Worm (Caenorhabditis elegans): ENCODE measurements around the gene hpo-34.

- TF ChIP-seq unc-62 (GFP tag; optimal IDR thresholded peaks at IDR 0.05) (no peak), pha-4 (tag; optimal IDR thresholded peaks at IDR 0.05) (no peak), lin-13 (tag; optimal IDR thresholded peaks at IDR 0.05) (no peak), nhr-28 (tag; optimal IDR thresholded peaks at IDR 0.05) (no peak), nhr-76 (tag; optimal IDR thresholded peaks at IDR 0.05) (no peak), flh-1 (GFP tag; optimal IDR thresholded peaks at IDR 0.05) (no peak), sptf-1 (tag; optimal IDR thresholded peaks at IDR 0.05) (no peak), ztf-11 (tag; optimal IDR thresholded peaks at IDR 0.05) (no peak), ces-1 (GFP tag; optimal IDR thresholded peaks at IDR 0.05) (no peak), unc-39 (tag; optimal IDR thresholded peaks at IDR 0.05) (no peak), sem-2 (GFP tag; optimal IDR thresholded peaks at IDR 0.05) (no peak), snpc-4 (tag; optimal IDR thresholded peaks at IDR 0.05) (no peak)
Measured at ce11 chrX:11474605-11475385, 44.1 kb downstream of the hpo-34 start.
